Worm (Caenorhabditis elegans): ENCODE results near the gene nex-3.

DNA sequence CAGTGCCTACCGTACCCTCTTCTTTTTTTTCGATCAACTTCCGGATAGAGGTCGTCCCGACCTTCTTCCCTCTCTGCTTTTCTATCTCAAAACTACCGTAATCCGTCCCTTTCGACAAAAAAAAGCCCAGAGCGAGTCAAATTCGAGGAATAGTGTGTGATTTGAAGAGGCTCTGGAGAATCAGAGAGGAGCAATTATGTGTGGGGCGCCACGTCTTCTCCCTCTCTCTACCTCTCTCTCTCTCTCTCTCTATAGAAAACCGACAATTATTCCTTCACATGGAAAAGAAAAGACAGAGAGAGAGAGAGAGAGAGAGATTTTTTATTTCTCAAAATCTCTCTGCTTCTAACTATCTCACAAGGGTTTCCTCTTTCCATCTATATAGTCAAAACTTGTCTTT is 14.7 kb downstream of the nex-3 start:
- no peak for TF ChIP-seq fkh-10 (GFP tag; optimal IDR thresholded peaks at IDR 0.05)
- TF ChIP-seq nhr-11 (tag; optimal IDR thresholded peaks at IDR 0.05), result no peak
- no peak for TF ChIP-seq lin-39 (tag; optimal IDR thresholded peaks at IDR 0.05)
- no peak for TF ChIP-seq snpc-4 (tag; optimal IDR thresholded peaks at IDR 0.05)
- no peak for TF ChIP-seq egl-27 (tag; optimal IDR thresholded peaks at IDR 0.05)
- no peak for TF ChIP-seq lin-15B (tag; optimal IDR thresholded peaks at IDR 0.05)
- no peak for TF ChIP-seq pha-4 (tag; optimal IDR thresholded peaks at IDR 0.05)
- TF ChIP-seq ZK546.5 (tag; optimal IDR thresholded peaks at IDR 0.05), result no peak
- TF ChIP-seq nhr-76 (tag; optimal IDR thresholded peaks at IDR 0.05), result no peak
- no peak for TF ChIP-seq nhr-77 (tag; optimal IDR thresholded peaks at IDR 0.05)
